Worm (Caenorhabditis elegans) whole organism, early embryonic: ENCODE measurements around the gene olrn-1.

Experiments
- ama-1 ChIP-seq: fragments of 150-350 bp; optimal IDR thresholded peaks from 2 replicates; lab custom pipeline; 2014
- ets-7 ChIP-seq: sonication (generic microtip); optimal IDR thresholded peaks from 2 replicates; lab custom pipeline; 2016; ENCODE audit warnings: missing genotype, missing genetic modification characterization, missing compliant biosample characterization
- scrt-1 ChIP-seq: fragments of 200-800 bp; sonication (Bioruptor generic); IDR thresholded peaks from 2 replicates; pipeline ENCODE4 v1.3.6; 2022; ENCODE audit warnings: missing genetic modification characterization, missing compliant biosample characterization
- sea-1 ChIP-seq: fragments of 200-800 bp; sonication (Bioruptor generic); conservative IDR thresholded peaks from 2 replicates; pipeline ENCODE4 v1.3.6; 2022; ENCODE audit warnings: missing genetic modification characterization, missing compliant biosample characterization
- tbx-11 ChIP-seq: fragments of 200-800 bp; sonication (Bioruptor generic); IDR thresholded peaks from 2 replicates; pipeline ENCODE4 v1.3.6; 2022; ENCODE audit warnings: missing genetic modification characterization, missing compliant biosample characterization

ce11 chrX:15546943-15547342 is 9.5 kb downstream of the olrn-1 start:
- TF ChIP-seq sea-1 (no peak), ama-1 (lab: Kevin White, UChicago) (no peak), scrt-1 (GFP tag; lab: Robert Waterston, UW) (no peak), tbx-11 (GFP tag; lab: Robert Waterston, UW) (no peak), ets-7 (no peak)
